Worm (Caenorhabditis elegans) whole organism, L4 larva: ENCODE results near the gene srh-83.

Experiments
- F10B5.3 ChIP-seq: sonication (generic microtip); optimal IDR thresholded peaks from 2 replicates; lab custom pipeline; 2016; ENCODE audit warnings: mild to moderate bottlenecking, missing genetic modification characterization, missing compliant biosample characterization
- F37D6.2 ChIP-seq: sonication (generic microtip); optimal IDR thresholded peaks from 2 replicates; lab custom pipeline; 2016; ENCODE audit warnings: mild to moderate bottlenecking, missing genetic modification characterization, missing compliant biosample characterization
- F49E8.2 ChIP-seq: sonication (generic microtip); optimal IDR thresholded peaks from 2 replicates; lab custom pipeline; 2016; ENCODE audit warnings: missing compliant biosample characterization, mild to moderate bottlenecking, missing genetic modification characterization, borderline replicate concordance
- R02D3.7 ChIP-seq: fragments of 150-350 bp; sonication (generic microtip); optimal IDR thresholded peaks from 3 replicates; lab custom pipeline; 2014; ENCODE audit warnings: missing biosample characterization, missing genetic modification characterization
- T20F7.1 ChIP-seq: fragments of 200-800 bp; sonication (Bioruptor generic); optimal IDR thresholded peaks from 2 replicates; lab custom pipeline; 2018; ENCODE audit warnings: mild to moderate bottlenecking, missing genetic modification characterization, missing compliant biosample characterization
- T26A8.4 ChIP-seq: fragments of 200-800 bp; sonication (Bioruptor generic); IDR thresholded peaks from 2 replicates; pipeline ENCODE4 v1.3.6; 2022; ENCODE audit warnings: missing genetic modification characterization, missing compliant biosample characterization
- Y75B8A.6 ChIP-seq: fragments of 200-800 bp; sonication (Bioruptor generic); IDR thresholded peaks from 2 replicates; pipeline ENCODE4 v1.3.6; 2022; ENCODE audit warnings: missing genetic modification reagents, missing genetic modification characterization, missing compliant biosample characterization
- aha-1 ChIP-seq: fragments of 150-350 bp; peaks from one replicate; lab custom pipeline; 2014; ENCODE audit warnings: missing biosample characterization, missing genetic modification characterization
- attf-4 ChIP-seq: sonication (generic microtip); optimal IDR thresholded peaks from 3 replicates; lab custom pipeline; 2017; ENCODE audit warnings: missing biosample characterization, missing genetic modification characterization
- ctbp-1 ChIP-seq: fragments of 200-800 bp; sonication (Bioruptor generic); IDR thresholded peaks from 2 replicates; pipeline ENCODE4 v1.3.6; 2022; ENCODE audit warnings: missing genetic modification reagents, missing genetic modification characterization, missing compliant biosample characterization
- daf-16 ChIP-seq, 3 experiments: sonication (generic microtip); optimal IDR thresholded peaks; 2 replicates each; lab custom pipeline; 2016 to 2017; ENCODE audit warnings: missing genetic modification characterization in 3 of 3, missing genetic modification reagents in 3 of 3, mild to moderate bottlenecking in 2 of 3, missing compliant biosample characterization in 2 of 3, missing biosample characterization in 1 of 3, moderate library complexity in 1 of 3
- daf-19 ChIP-seq: fragments of 200-800 bp; sonication (Bioruptor generic); conservative IDR thresholded peaks from 2 replicates; pipeline ENCODE4 v1.3.6; 2022; ENCODE audit warnings: missing genetic modification characterization, missing compliant biosample characterization
- daf-8 ChIP-seq: fragments of 200-800 bp; sonication (Bioruptor generic); IDR thresholded peaks from 2 replicates; pipeline ENCODE4 v1.3.6; 2022; ENCODE audit warnings: missing genetic modification characterization, missing compliant biosample characterization
- dmd-6 ChIP-seq: fragments of 200-800 bp; sonication (Bioruptor generic); IDR thresholded peaks from 2 replicates; pipeline ENCODE4 v1.3.6; 2022; ENCODE audit warnings: missing genetic modification reagents, missing genetic modification characterization, missing compliant biosample characterization
- dve-1 ChIP-seq: sonication (generic microtip); optimal IDR thresholded peaks from 2 replicates; lab custom pipeline; 2017; ENCODE audit warnings: antibody characterized with exemption, mild to moderate bottlenecking, missing genetic modification characterization, missing compliant biosample characterization; ENCODE audit not compliant: insufficient read depth
- egl-43 ChIP-seq: fragments of 200-800 bp; sonication (Bioruptor generic); IDR thresholded peaks from 2 replicates; pipeline ENCODE4 v1.3.6; 2022; ENCODE audit warnings: missing genetic modification reagents, missing genetic modification characterization, missing compliant biosample characterization
- hlh-11 ChIP-seq: fragments of 200-800 bp; sonication (Bioruptor generic); optimal IDR thresholded peaks from 2 replicates; lab custom pipeline; 2018; ENCODE audit warnings: mild to moderate bottlenecking, missing genetic modification characterization, missing compliant biosample characterization
- jun-1 ChIP-seq: fragments of 150-350 bp; optimal IDR thresholded peaks from 2 replicates; lab custom pipeline; 2014; ENCODE audit warnings: missing biosample characterization, missing genetic modification reagents, missing genetic modification characterization
- lim-7 ChIP-seq: fragments of 200-800 bp; sonication (Bioruptor generic); IDR thresholded peaks from 2 replicates; pipeline ENCODE4 v1.3.6; 2022; ENCODE audit warnings: missing genetic modification characterization, missing compliant biosample characterization
- lin-1 ChIP-seq: fragments of 200-800 bp; sonication (Bioruptor generic); IDR thresholded peaks from 2 replicates; pipeline ENCODE4 v1.3.6; 2022; ENCODE audit warnings: missing genetic modification reagents, missing genetic modification characterization, missing compliant biosample characterization
- mdt-29 ChIP-seq: fragments of 200-800 bp; sonication (Bioruptor generic); IDR thresholded peaks from 2 replicates; pipeline ENCODE4 v1.3.6; 2022; ENCODE audit warnings: missing genetic modification reagents, missing genetic modification characterization, missing compliant biosample characterization
- mxl-2 ChIP-seq: fragments of 200-800 bp; sonication (Bioruptor generic); conservative IDR thresholded peaks from 2 replicates; pipeline ENCODE4 v1.3.6; 2022; ENCODE audit warnings: missing genetic modification reagents, missing genetic modification characterization, missing compliant biosample characterization
- mxl-3 ChIP-seq: fragments of 200-800 bp; sonication (Bioruptor generic); optimal IDR thresholded peaks from 2 replicates; lab custom pipeline; 2018; ENCODE audit warnings: mild to moderate bottlenecking, missing genetic modification characterization, missing compliant biosample characterization
- nhr-11 ChIP-seq: fragments of 150-350 bp; optimal IDR thresholded peaks from 2 replicates; lab custom pipeline; 2014; ENCODE audit warnings: missing biosample characterization, missing genetic modification characterization
- nhr-25 ChIP-seq: sonication (generic microtip); optimal IDR thresholded peaks from 2 replicates; lab custom pipeline; 2017; ENCODE audit warnings: missing genetic modification characterization, mild to moderate bottlenecking, missing compliant biosample characterization, antibody characterized with exemption, moderate library complexity, borderline replicate concordance; ENCODE audit not compliant: insufficient read depth
- nhr-77 ChIP-seq: fragments of 150-350 bp; optimal IDR thresholded peaks from 2 replicates; lab custom pipeline; 2014; ENCODE audit warnings: missing biosample characterization, missing genetic modification characterization
- pha-4 ChIP-seq, 2 experiments: fragments of 150-350 bp in 1 of 2; fragments of 200-800 bp in 1 of 2; sonication (Bioruptor generic) in 1 of 2; IDR thresholded peaks in 1 of 2; optimal IDR thresholded peaks in 1 of 2; 2 replicates each; pipeline versions ENCODE4 v1.3.6 to Lab custom; 2014 to 2022; ENCODE audit warnings: missing genetic modification characterization in 2 of 2, missing genetic modification reagents in 2 of 2, missing biosample characterization in 1 of 2, missing compliant biosample characterization in 1 of 2
- pqm-1 ChIP-seq: sonication (generic microtip); optimal IDR thresholded peaks from 2 replicates; lab custom pipeline; 2017; ENCODE audit warnings: missing biosample characterization, missing genetic modification characterization
- rbr-2 ChIP-seq: sonication (generic microtip); optimal IDR thresholded peaks from 2 replicates; lab custom pipeline; 2016; ENCODE audit warnings: missing genotype, missing genetic modification characterization, missing compliant biosample characterization
- sdz-12 ChIP-seq: fragments of 200-800 bp; sonication (Bioruptor generic); optimal IDR thresholded peaks from 2 replicates; lab custom pipeline; 2018; ENCODE audit warnings: mild to moderate bottlenecking, missing genetic modification characterization, missing compliant biosample characterization
- set-16 ChIP-seq: fragments of 200-800 bp; sonication (Bioruptor generic); IDR thresholded peaks from 2 replicates; pipeline ENCODE4 v1.3.6; 2022; ENCODE audit warnings: missing genetic modification reagents, missing genetic modification characterization, missing compliant biosample characterization
- snpc-1.2 ChIP-seq: fragments of 200-800 bp; sonication (Bioruptor generic); IDR thresholded peaks from 2 replicates; pipeline ENCODE4 v1.3.6; 2022; ENCODE audit warnings: missing genetic modification reagents, missing genetic modification characterization, missing compliant biosample characterization
- snpc-4 ChIP-seq: fragments of 150-350 bp; optimal IDR thresholded peaks from 2 replicates; lab custom pipeline; 2014; ENCODE audit warnings: missing biosample characterization, missing genetic modification characterization
- spr-1 ChIP-seq: sonication (generic microtip); optimal IDR thresholded peaks from 2 replicates; lab custom pipeline; 2016; ENCODE audit warnings: mild to moderate bottlenecking, missing genetic modification characterization, missing compliant biosample characterization
- zag-1 ChIP-seq: fragments of 150-350 bp; optimal IDR thresholded peaks from 2 replicates; lab custom pipeline; 2014; ENCODE audit warnings: missing biosample characterization, missing genetic modification characterization
- zip-2 ChIP-seq: fragments of 150-350 bp; optimal IDR thresholded peaks from 2 replicates; lab custom pipeline; 2014; ENCODE audit warnings: missing biosample characterization, missing genetic modification characterization
- ztf-7 ChIP-seq: fragments of 150-350 bp; optimal IDR thresholded peaks from 2 replicates; lab custom pipeline; 2014; ENCODE audit warnings: missing biosample characterization, missing genetic modification characterization

The srh-83 gene

ce11 chrV:7186599-7186998 is 22.3 kb downstream of the srh-83 start (continued):
- no peak for TF ChIP-seq sdz-12 (GFP tag; lab: Kevin White, UChicago)
- TF ChIP-seq Y75B8A.6 (GFP tag; lab: Robert Waterston, UW) = no peak
- no peak for TF ChIP-seq F37D6.2
- peak; percentile 52 for TF ChIP-seq hlh-11 (tag; lab: Kevin White, UChicago)
- TF ChIP-seq T20F7.1 (GFP tag; lab: Kevin White, UChicago) = no peak
- peak; percentile 75; the same call in 1 of the 2 replicates for TF ChIP-seq lin-1 (GFP tag; lab: Robert Waterston, UW)
- no peak for TF ChIP-seq daf-19
- TF ChIP-seq ctbp-1 = no peak
- TF ChIP-seq nhr-77 (tag; lab: Kevin White, UChicago) = peak; percentile 49
- TF ChIP-seq snpc-1.2 = no peak
- no peak for TF ChIP-seq snpc-4
- TF ChIP-seq jun-1 (tag; lab: Kevin White, UChicago) = no peak
- TF ChIP-seq mxl-3 (GFP tag; lab: Kevin White, UChicago) = no peak
- no peak for TF ChIP-seq zag-1 (tag; lab: Kevin White, UChicago)
- TF ChIP-seq nhr-25 (tag; lab: Kevin White, UChicago) = no peak
- no peak for TF ChIP-seq mxl-2 (GFP tag; lab: Robert Waterston, UW)
- no peak for TF ChIP-seq aha-1
- no peak for TF ChIP-seq rbr-2
- TF ChIP-seq lim-7 (GFP tag; lab: Robert Waterston, UW) = no peak
- no peak for TF ChIP-seq egl-43 (GFP tag; lab: Robert Waterston, UW)
- peak; percentile 69 for TF ChIP-seq pqm-1 (tag; lab: Kevin White, UChicago)
- TF ChIP-seq spr-1 (tag; lab: Kevin White, UChicago) = no peak

- TF ChIP-seq F10B5.3 (tag; lab: Kevin White, UChicago) (no peak), pha-4 (GFP tag; IDR thresholded peaks at IDR 0.05; lab: Robert Waterston, UW) (no peak), pha-4 (tag; optimal IDR thresholded peaks at IDR 0.05; lab: Kevin White, UChicago) (no peak), dmd-6 (peak; percentile 60), dve-1 (no peak), daf-16 (GFP tag; optimal IDR thresholded peaks at IDR 0.05; lab: Kevin White, UChicago) (peak in 1 of 2 experiments; percentile 4), daf-16 (tag; optimal IDR thresholded peaks at IDR 0.05; lab: Kevin White, UChicago) (peak; percentile 32), mdt-29 (GFP tag; lab: Robert Waterston, UW) (no peak), nhr-11 (tag; lab: Kevin White, UChicago) (no peak), daf-8 (GFP tag; lab: Robert Waterston, UW) (no peak), attf-4 (tag; lab: Kevin White, UChicago) (no peak)
These were observed 23.0 kb downstream of the srh-83 start for ce11 chrV:7187295-7187694.

ce11 chrV:7193562-7193961 is 29.3 kb downstream of the srh-83 start, which contains the start of gene F09G2.8:
TSS of gene F09G2.8 (minus strand) at chrV:7193662.
- TF ChIP-seq mxl-2 (GFP tag; lab: Robert Waterston, UW) (no peak), R02D3.7 (tag; lab: Kevin White, UChicago) (no peak), F49E8.2 (tag; lab: Kevin White, UChicago) (no peak), T26A8.4 (GFP tag; lab: Robert Waterston, UW) (no peak), ztf-7 (no peak), zip-2 (tag; lab: Kevin White, UChicago) (no peak)

- peak; percentile 64 for TF ChIP-seq set-16 (GFP tag; lab: Robert Waterston, UW)
- no peak for TF ChIP-seq lin-1 (GFP tag; lab: Robert Waterston, UW)
These were observed 30.5 kb downstream of the srh-83 start for ce11 chrV:7194818-7195217.
